Worm (Caenorhabditis elegans) whole organism, L4/young adult: ENCODE data around the gene Y42A5A.5.

ENCODE experiments used
- W03F9.2 ChIP-seq: fragments of 150-350 bp; optimal IDR thresholded peaks from 2 replicates; lab custom pipeline; 2014; ENCODE audit warnings: missing biosample characterization, missing genetic modification characterization
- dao-5 ChIP-seq: sonication (generic microtip); optimal IDR thresholded peaks from 2 replicates; lab custom pipeline; 2016; ENCODE audit warnings: missing genotype, missing genetic modification characterization, moderate library complexity, missing compliant biosample characterization
- him-1 ChIP-seq: sonication (generic microtip); optimal IDR thresholded peaks from 2 replicates; lab custom pipeline; 2016; ENCODE audit warnings: missing genotype, missing genetic modification reagents, missing genetic modification characterization, missing compliant biosample characterization

The Y42A5A.5 gene

ce11 chrV:11075209-11076027, 34.1 kb downstream of the Y42A5A.5 start:
- TF ChIP-seq dao-5 (tag; lab: Kevin White, UChicago) (no peak), W03F9.2 (tag; lab: Kevin White, UChicago) (no peak), him-1 (no peak)

- TF ChIP-seq W03F9.2 (tag; lab: Kevin White, UChicago) (no peak), him-1 (no peak), dao-5 (tag; lab: Kevin White, UChicago) (no peak)
These were observed 35.1 kb downstream of the Y42A5A.5 start, which contains the start of gene act-3 for ce11 chrV:11074448-11074847. act-3 (minus strand) TSS chrV:11074498.

ce11 chrV:11073354-11073753, 36.2 kb downstream of the Y42A5A.5 start:
- TF ChIP-seq him-1 = no peak
- TF ChIP-seq dao-5 (tag; lab: Kevin White, UChicago) = no peak
- no peak for TF ChIP-seq W03F9.2 (tag; lab: Kevin White, UChicago)

- TF ChIP-seq W03F9.2 (tag; lab: Kevin White, UChicago) (no peak), him-1 (no peak), dao-5 (tag; lab: Kevin White, UChicago) (no peak)
These were observed 38.1 kb downstream of the Y42A5A.5 start for ce11 chrV:11071453-11071852.

- no peak for TF ChIP-seq dao-5 (tag; lab: Kevin White, UChicago)
- no peak for TF ChIP-seq W03F9.2 (tag; lab: Kevin White, UChicago)
- TF ChIP-seq him-1 = no peak
These were observed 39.2 kb downstream of the Y42A5A.5 start for ce11 chrV:11070388-11070787.

- TF ChIP-seq him-1 (no peak), dao-5 (tag; lab: Kevin White, UChicago) (no peak), W03F9.2 (tag; lab: Kevin White, UChicago) (peak; percentile 51)
These were observed 40.3 kb downstream of the Y42A5A.5 start, which contains the start of gene T04C12.8 for ce11 chrV:11069277-11069676. T04C12.8 (minus strand) TSS chrV:11069358.

ce11 chrV:11065513-11065912, 44.0 kb downstream of the Y42A5A.5 start, which contains the start of gene nlp-80:
nlp-80 (minus strand) TSS chrV:11065613.
- TF ChIP-seq W03F9.2 (tag; lab: Kevin White, UChicago) (no peak), dao-5 (tag; lab: Kevin White, UChicago) (no peak), him-1 (no peak)

- TF ChIP-seq W03F9.2 (tag; lab: Kevin White, UChicago) = no peak
- TF ChIP-seq dao-5 (tag; lab: Kevin White, UChicago) = no peak
- TF ChIP-seq him-1 = no peak
These were observed 46.4 kb downstream of the Y42A5A.5 start, which contains the start of gene T04C12.9 for ce11 chrV:11063115-11063514. T04C12.9 (minus strand) TSS chrV:11063215.

ce11 chrV:11061887-11062286, 47.7 kb downstream of the Y42A5A.5 start:
- TF ChIP-seq W03F9.2 (tag; lab: Kevin White, UChicago) = no peak
- no peak for TF ChIP-seq dao-5 (tag; lab: Kevin White, UChicago)
- TF ChIP-seq him-1 = no peak

- TF ChIP-seq him-1 = no peak
- no peak for TF ChIP-seq W03F9.2 (tag; lab: Kevin White, UChicago)
- TF ChIP-seq dao-5 (tag; lab: Kevin White, UChicago) = no peak
These were observed 49.1 kb downstream of the Y42A5A.5 start, which contains the start of gene T04C12.11 for ce11 chrV:11060239-11060984. T04C12.11 (minus strand) TSS chrV:11060289.

- TF ChIP-seq W03F9.2 (tag; lab: Kevin White, UChicago) = no peak
- TF ChIP-seq him-1 = no peak
- no peak for TF ChIP-seq dao-5 (tag; lab: Kevin White, UChicago)
These were observed 50.4 kb downstream of the Y42A5A.5 start, which contains the start of gene T04C12.1 for ce11 chrV:11059180-11059579. T04C12.1 (minus strand) TSS chrV:11059269.
